Fruit fly (Drosophila melanogaster) whole organism, embryonic: ENCODE data around the gene CG2256.
A peak's percentile ranks its signal among the peaks of the same experiment; 100 is the strongest.

Experiments used
- ATbp ChIP-seq: fragments of 200-800 bp; sonication (Bioruptor generic); optimal IDR thresholded peaks from 2 replicates; lab custom pipeline; 2017; ENCODE audit warnings: missing biosample characterization, mild to moderate bottlenecking, missing genetic modification characterization, missing genetic modification reagents
- Asciz ChIP-seq: fragments of 200-800 bp; sonication (Bioruptor generic); optimal IDR thresholded peaks from 2 replicates; lab custom pipeline; 2017; ENCODE audit warnings: missing biosample characterization, mild to moderate bottlenecking, missing genetic modification characterization, missing genetic modification reagents
- Awh ChIP-seq: fragments of 200-800 bp; sonication (Bioruptor generic); IDR thresholded peaks from 2 replicates; pipeline ENCODE4, ENCODE4 v1.3.6; 2022; ENCODE audit warnings: missing biosample characterization, missing genetic modification characterization
- CG10565 ChIP-seq: fragments of 200-800 bp; sonication (Bioruptor generic); optimal IDR thresholded peaks from 3 replicates; lab custom pipeline; 2016; ENCODE audit warnings: missing biosample characterization, mild to moderate bottlenecking, missing genetic modification characterization
- CG12071 ChIP-seq: fragments of 200-800 bp; sonication (Bioruptor generic); optimal IDR thresholded peaks from 3 replicates; lab custom pipeline; 2018; ENCODE audit warnings: missing biosample characterization, mild to moderate bottlenecking, missing genetic modification characterization
- CG12744 ChIP-seq: fragments of 200-800 bp; sonication (Bioruptor generic); optimal IDR thresholded peaks from 2 replicates; lab custom pipeline; 2016; ENCODE audit warnings: missing biosample characterization, missing genetic modification characterization
- CG14667 ChIP-seq: fragments of 200-800 bp; sonication (Bioruptor generic); IDR thresholded peaks from 2 replicates; pipeline ENCODE4 v1.3.6; 2022; ENCODE audit warnings: missing biosample characterization, missing genetic modification characterization
- CG15514 ChIP-seq: fragments of 200-800 bp; sonication (Bioruptor generic); optimal IDR thresholded peaks from 3 replicates; lab custom pipeline; 2017; ENCODE audit warnings: missing biosample characterization, missing genetic modification characterization, mild to moderate bottlenecking, moderate library complexity, missing genetic modification reagents
- CG16779 ChIP-seq: fragments of 200-800 bp; sonication (Bioruptor generic); IDR thresholded peaks from 2 replicates; pipeline ENCODE4 v1.3.6; 2022; ENCODE audit warnings: missing biosample characterization, missing genetic modification characterization
- CG17359 ChIP-seq: fragments of 200-800 bp; sonication (Bioruptor generic); optimal IDR thresholded peaks from 3 replicates; lab custom pipeline; 2018; ENCODE audit warnings: missing biosample characterization, mild to moderate bottlenecking, missing genetic modification characterization, moderate library complexity
- CG2678 ChIP-seq: fragments of 200-800 bp; sonication (Bioruptor generic); optimal IDR thresholded peaks from 3 replicates; lab custom pipeline; 2019; ENCODE audit warnings: missing biosample characterization, mild to moderate bottlenecking, missing genetic modification characterization, moderate library complexity
- CG32772 ChIP-seq: fragments of 200-800 bp; sonication (Bioruptor generic); IDR thresholded peaks from 2 replicates; pipeline ENCODE4 v1.3.6; 2022; ENCODE audit warnings: missing biosample characterization, missing genetic modification characterization
- CG34376 ChIP-seq: fragments of 200-800 bp; sonication (Bioruptor generic); optimal IDR thresholded peaks from 2 replicates; lab custom pipeline; 2018; ENCODE audit warnings: missing biosample characterization, mild to moderate bottlenecking, missing genetic modification characterization
- CG5180 ChIP-seq: fragments of 200-800 bp; sonication (Bioruptor generic); optimal IDR thresholded peaks from 3 replicates; lab custom pipeline; 2017; ENCODE audit warnings: missing biosample characterization, missing genetic modification characterization, mild to moderate bottlenecking, moderate library complexity, missing genetic modification reagents
- CG6791 ChIP-seq: fragments of 200-800 bp; sonication (Bioruptor generic); IDR thresholded peaks from 3 replicates; pipeline ENCODE4 v1.3.6; 2022; ENCODE audit warnings: missing biosample characterization, missing genetic modification characterization; ENCODE audit not compliant: partially characterized antibody
- CG7745 ChIP-seq: fragments of 200-800 bp; sonication (Bioruptor generic); optimal IDR thresholded peaks from 2 replicates; lab custom pipeline; 2018; ENCODE audit warnings: missing biosample characterization, mild to moderate bottlenecking, missing genetic modification characterization, moderate library complexity
- CG8478 ChIP-seq: fragments of >200 bp; optimal IDR thresholded peaks from 2 replicates; lab custom pipeline; 2018
- CG9215 ChIP-seq: fragments of 200-800 bp; sonication (Bioruptor generic); IDR thresholded peaks from 2 replicates; pipeline ENCODE4 v1.3.6; 2022; ENCODE audit warnings: missing biosample characterization, missing genetic modification characterization
- Doc2 ChIP-seq: fragments of 200-800 bp; sonication (Bioruptor generic); IDR thresholded peaks from 2 replicates; pipeline ENCODE4 v1.3.6; 2022; ENCODE audit warnings: missing biosample characterization, missing genetic modification characterization
- Dp ChIP-seq: fragments of 200-800 bp; sonication (Bioruptor generic); optimal IDR thresholded peaks from 2 replicates; lab custom pipeline; 2018; ENCODE audit warnings: missing biosample characterization, mild to moderate bottlenecking, missing genetic modification characterization, moderate library complexity
- MBD-R2 ChIP-seq: fragments of 200-800 bp; sonication (Bioruptor generic); IDR thresholded peaks from 2 replicates; pipeline ENCODE4 v1.3.6; 2022; ENCODE audit warnings: missing biosample characterization, missing genetic modification characterization
- MESR4 ChIP-seq: fragments of 200-800 bp; sonication (Bioruptor generic); optimal IDR thresholded peaks from 2 replicates; lab custom pipeline; 2018; ENCODE audit warnings: missing biosample characterization, mild to moderate bottlenecking, missing genetic modification characterization, moderate library complexity
- Med ChIP-seq: fragments of 200-800 bp; sonication (Bioruptor generic); peaks from one replicate; lab custom pipeline; 2016; ENCODE audit warnings: missing biosample characterization, missing genetic modification characterization, mild to moderate bottlenecking, inconsistent platforms, moderate library complexity
- Mrtf ChIP-seq: fragments of 200-800 bp; sonication (Bioruptor generic); IDR thresholded peaks from 3 replicates; pipeline ENCODE4 v1.3.6; 2022; ENCODE audit warnings: missing biosample characterization, missing genetic modification characterization
- Sox100B ChIP-seq: fragments of 200-800 bp; sonication (Bioruptor generic); optimal IDR thresholded peaks from 3 replicates; lab custom pipeline; 2018; ENCODE audit warnings: missing biosample characterization, mild to moderate bottlenecking, missing genetic modification characterization
- Sox102F ChIP-seq: fragments of 200-800 bp; sonication (Bioruptor generic); optimal IDR thresholded peaks from 2 replicates; lab custom pipeline; 2018; ENCODE audit warnings: missing biosample characterization, mild to moderate bottlenecking, missing genetic modification characterization, moderate library complexity
- Spps ChIP-seq: fragments of 200-800 bp; sonication (Bioruptor generic); optimal IDR thresholded peaks from 2 replicates; lab custom pipeline; 2018; ENCODE audit warnings: missing biosample characterization, mild to moderate bottlenecking, missing genetic modification characterization
- Sry-δ ChIP-seq: fragments of 200-800 bp; sonication (Bioruptor generic); optimal IDR thresholded peaks from 2 replicates; lab custom pipeline; 2016; ENCODE audit warnings: missing biosample characterization, missing genetic modification characterization
- ci ChIP-seq: fragments of 200-800 bp; sonication (Bioruptor generic); IDR thresholded peaks from 3 replicates; pipeline ENCODE4 v1.3.6; 2022; ENCODE audit warnings: missing biosample characterization, missing genetic modification characterization
- dmrt99B ChIP-seq: fragments of 200-800 bp; sonication (Bioruptor generic); optimal IDR thresholded peaks from 2 replicates; lab custom pipeline; 2018; ENCODE audit warnings: missing biosample characterization, mild to moderate bottlenecking, missing genetic modification characterization, moderate library complexity
- fu2 ChIP-seq: fragments of 200-800 bp; sonication (Bioruptor generic); optimal IDR thresholded peaks from 2 replicates; lab custom pipeline; 2016; ENCODE audit warnings: missing biosample characterization, missing genetic modification characterization
- klu ChIP-seq: fragments of 200-800 bp; sonication (Bioruptor generic); IDR thresholded peaks from 2 replicates; pipeline ENCODE4 v1.3.6; 2022; ENCODE audit warnings: missing biosample characterization, missing genetic modification characterization
- pum ChIP-seq: fragments of 200-800 bp; sonication (Bioruptor generic); optimal IDR thresholded peaks from 2 replicates; lab custom pipeline; 2016; ENCODE audit warnings: missing biosample characterization, missing genetic modification characterization
- row ChIP-seq: fragments of 200-800 bp; sonication (Bioruptor generic); IDR thresholded peaks from 3 replicates; pipeline ENCODE4 v1.3.6; 2022; ENCODE audit warnings: missing biosample characterization, missing genetic modification characterization
- sna ChIP-seq: fragments of 200-800 bp; sonication (Bioruptor generic); IDR thresholded peaks from 2 replicates; pipeline ENCODE4 v1.3.6; 2022; ENCODE audit warnings: missing biosample characterization, missing genetic modification characterization; ENCODE audit not compliant: partially characterized antibody
- stwl ChIP-seq: fragments of 200-800 bp; sonication (Bioruptor generic); optimal IDR thresholded peaks from 3 replicates; lab custom pipeline; 2018; ENCODE audit warnings: missing biosample characterization, mild to moderate bottlenecking, missing genetic modification characterization, moderate library complexity
- tna ChIP-seq: fragments of 200-800 bp; sonication (Bioruptor generic); IDR thresholded peaks from 2 replicates; pipeline ENCODE4 v1.3.6; 2022; ENCODE audit warnings: missing biosample characterization, missing genetic modification characterization; ENCODE audit not compliant: partially characterized antibody
- vvl ChIP-seq: fragments of 200-800 bp; sonication (Bioruptor generic); IDR thresholded peaks from 2 replicates; pipeline ENCODE4 v1.3.6; 2022; ENCODE audit warnings: missing biosample characterization, missing genetic modification characterization
- wek ChIP-seq: fragments of 200-800 bp; sonication (Bioruptor generic); optimal IDR thresholded peaks from 3 replicates; lab custom pipeline; 2018; ENCODE audit warnings: missing biosample characterization, mild to moderate bottlenecking, missing genetic modification characterization, moderate library complexity

Gene CG2256

DNA sequence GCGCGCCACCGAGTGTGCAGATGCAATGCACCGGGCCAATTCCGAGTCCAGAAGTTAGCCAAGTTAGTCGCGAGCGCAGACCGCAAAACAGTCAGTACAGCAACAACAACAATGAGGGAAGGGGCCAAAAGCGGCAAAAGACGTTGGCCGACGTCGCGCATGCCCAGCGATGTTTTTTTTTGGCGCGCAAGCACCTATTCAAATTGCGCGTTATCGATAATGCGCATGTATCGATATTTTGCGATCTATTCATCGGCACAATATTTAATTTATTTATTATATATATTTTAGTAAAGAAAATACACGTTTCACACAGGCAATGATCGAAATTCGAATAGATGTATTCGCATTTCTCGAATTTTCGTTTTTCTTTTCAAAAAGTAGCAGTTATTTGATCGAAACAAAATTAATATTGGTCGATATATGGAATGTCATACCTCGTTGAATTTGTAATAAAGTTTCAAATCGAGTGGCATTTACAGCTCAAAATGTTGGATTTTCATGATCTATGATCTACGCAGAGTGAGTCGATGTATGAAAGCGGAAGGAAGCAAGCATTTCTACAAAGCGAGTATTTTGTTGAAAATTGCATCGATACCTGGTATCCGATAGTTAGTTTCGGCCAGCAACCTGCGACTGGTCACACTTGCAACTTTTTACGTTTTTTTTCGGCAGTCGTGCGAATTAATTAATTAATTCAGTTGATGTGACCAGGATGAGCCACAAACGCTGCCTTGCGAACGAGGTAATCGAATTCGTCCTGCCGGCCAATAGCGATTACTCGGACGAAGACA lies 42.4 kb upstream of the CG2256 start, which contains the start of gene CG2116 (continued):
- peak; percentile 90 for TF ChIP-seq CG7745 (tag; lab: Kevin White, UChicago)
- peak; percentile 64 for TF ChIP-seq CG6791
- no peak for TF ChIP-seq dmrt99B (tag; lab: Kevin White, UChicago)
- peak; percentile 74 for TF ChIP-seq Dp
- 0 out of 2 replicates have a peak, but pooled peaks have one; percentile 11 for TF ChIP-seq tna (GFP tag; lab: Robert Waterston, UW)
- TF ChIP-seq vvl (GFP tag; lab: Robert Waterston, UW): peak; percentile 72
- TF ChIP-seq stwl (tag; lab: Kevin White, UChicago): peak; percentile 18
- peak; percentile 73 for TF ChIP-seq Sry-δ
- peak; percentile 59 for TF ChIP-seq CG15514 (GFP tag; lab: Kevin White, UChicago)
- TF ChIP-seq row (GFP tag; lab: Robert Waterston, UW): peak; percentile 48; the same call in 2 of the 3 replicates
- TF ChIP-seq MESR4 (GFP tag; lab: Kevin White, UChicago): peak; percentile 84

DNA sequence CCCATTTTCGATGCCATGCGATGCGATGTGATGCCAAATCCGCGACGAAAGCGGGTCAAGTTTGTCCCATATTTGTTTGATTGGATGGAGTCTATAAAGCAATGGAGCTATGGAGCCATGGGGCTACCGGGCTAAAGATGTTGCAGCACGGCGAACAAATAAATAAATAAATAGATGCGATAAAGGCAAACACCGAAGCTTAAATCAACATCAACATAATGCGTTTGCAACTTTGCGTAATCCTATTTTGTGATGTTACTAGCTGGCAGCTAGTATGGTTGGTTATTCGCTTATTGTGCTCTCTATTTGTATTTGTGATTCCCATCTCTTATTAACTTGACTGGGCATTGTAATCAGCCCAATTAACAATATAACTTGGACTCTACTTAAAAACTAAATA lies 41.1 kb upstream of the CG2256 start:
- TF ChIP-seq CG12744 (no peak), fu2 (no peak), sna (no peak), Mrtf (GFP tag; lab: Robert Waterston, UW) (no peak), dmrt99B (tag; lab: Kevin White, UChicago) (peak; percentile 42), CG12071 (GFP tag; lab: Kevin White, UChicago) (no peak), CG17359 (tag; lab: Kevin White, UChicago) (peak; percentile 5), CG14667 (GFP tag; lab: Robert Waterston, UW) (no peak), Awh (peak; percentile 62; the same call in 1 of the 2 replicates), klu (GFP tag; lab: Robert Waterston, UW) (no peak), MBD-R2 (GFP tag; lab: Robert Waterston, UW) (no peak), ci (GFP tag; lab: Robert Waterston, UW) (peak; percentile 42; the same call in 1 of the 3 replicates), CG34376 (GFP tag; lab: Kevin White, UChicago) (no peak), Doc2 (no peak), CG10565 (GFP tag; lab: Kevin White, UChicago) (no peak), Sox100B (GFP tag; lab: Kevin White, UChicago) (peak; percentile 25), pum (no peak), CG9215 (GFP tag; lab: Robert Waterston, UW) (no peak), Spps (tag; lab: Kevin White, UChicago) (no peak), Sox102F (GFP tag; lab: Kevin White, UChicago) (peak; percentile 20), Asciz (GFP tag; lab: Kevin White, UChicago) (peak; percentile 59), CG2678 (tag; lab: Kevin White, UChicago) (peak; percentile 16), wek (GFP tag; lab: Kevin White, UChicago) (peak; percentile 38), CG32772 (GFP tag; lab: Robert Waterston, UW) (no peak), CG8478 (lab: Kevin White, UChicago) (no peak), CG16779 (GFP tag; lab: Robert Waterston, UW) (no peak), CG5180 (GFP tag; lab: Kevin White, UChicago) (peak; percentile 52), Med (GFP tag; lab: Kevin White, UChicago) (peak; percentile 15), ATbp (peak; percentile 39)
- TF ChIP-seq, all 482 proteins: peak for 12
